Fruit fly (Drosophila melanogaster) whole organism, pupa: ENCODE data around the gene CG9932.

ENCODE experiments used
- CG13204 ChIP-seq: fragments of 200-800 bp; sonication (Bioruptor generic); optimal IDR thresholded peaks from 2 replicates; lab custom pipeline; 2018; ENCODE audit warnings: missing biosample characterization, mild to moderate bottlenecking, missing genetic modification characterization, moderate library complexity
- CG14655 ChIP-seq: fragments of 200-800 bp; sonication (Bioruptor generic); optimal IDR thresholded peaks from 3 replicates; lab custom pipeline; 2017; ENCODE audit warnings: mild to moderate bottlenecking, missing biosample characterization, missing genetic modification reagents, missing genetic modification characterization
- CG15710 ChIP-seq: fragments of 200-800 bp; sonication (Bioruptor generic); optimal IDR thresholded peaks from 2 replicates; lab custom pipeline; 2018; ENCODE audit warnings: missing biosample characterization, mild to moderate bottlenecking, missing genetic modification characterization, moderate library complexity
- CG32121 ChIP-seq: fragments of 200-800 bp; sonication (Bioruptor generic); IDR thresholded peaks from 2 replicates; pipeline ENCODE4 v1.3.6; 2022; ENCODE audit warnings: missing biosample characterization, missing genetic modification characterization
- CG4496 ChIP-seq: fragments of 200-800 bp; sonication (Bioruptor generic); IDR thresholded peaks from 3 replicates; pipeline ENCODE4 v1.3.6; 2022; ENCODE audit warnings: missing biosample characterization, missing genetic modification characterization
- D1 ChIP-seq: fragments of 200-800 bp; sonication (Bioruptor generic); optimal IDR thresholded peaks from 2 replicates; lab custom pipeline; 2018; ENCODE audit warnings: missing biosample characterization, mild to moderate bottlenecking, missing genetic modification characterization, moderate library complexity
- Pif1A ChIP-seq: fragments of 200-800 bp; sonication (Bioruptor generic); optimal IDR thresholded peaks from 3 replicates; lab custom pipeline; 2016; ENCODE audit warnings: missing biosample characterization, missing genetic modification characterization
- Snoo ChIP-seq: fragments of 200-800 bp; sonication (Bioruptor generic); optimal IDR thresholded peaks from 3 replicates; lab custom pipeline; 2017; ENCODE audit warnings: missing biosample characterization, mild to moderate bottlenecking, missing genetic modification characterization, inconsistent platforms

dm6 chr2L:13018992-13019484, 40.9 kb downstream of the CG9932 start, which contains the start of gene Ube4B:
- TF ChIP-seq D1 (tag; lab: Kevin White, UChicago) (no peak), Pif1A (GFP tag; lab: Kevin White, UChicago) (no peak), CG15710 (tag; lab: Kevin White, UChicago) (peak; percentile 42), CG4496 (GFP tag; lab: Robert Waterston, UW) (peak; percentile 66), Snoo (tag; lab: Kevin White, UChicago) (no peak), CG13204 (GFP tag; lab: Kevin White, UChicago) (no peak), CG32121 (GFP tag; lab: Robert Waterston, UW) (peak; percentile 45), CG14655 (no peak)
